Fruit fly (Drosophila melanogaster) whole organism, embryonic: ENCODE results near the gene CG15891.
A peak's percentile ranks its signal among the peaks of the same experiment; 100 is the strongest.

Experiments
- CG10147 ChIP-seq: fragments of 200-800 bp; sonication (Bioruptor generic); optimal IDR thresholded peaks from 2 replicates; lab custom pipeline; 2019; ENCODE audit warnings: missing biosample characterization, mild to moderate bottlenecking, missing genetic modification characterization, moderate library complexity
- CG10543 ChIP-seq: fragments of 200-800 bp; sonication (Bioruptor generic); optimal IDR thresholded peaks from 3 replicates; lab custom pipeline; 2017; ENCODE audit warnings: missing biosample characterization, mild to moderate bottlenecking, missing genetic modification characterization, moderate library complexity
- CG11093 ChIP-seq: fragments of 200-800 bp; sonication (Bioruptor generic); IDR thresholded peaks from 3 replicates; pipeline ENCODE4 v1.3.6; 2022; ENCODE audit warnings: missing biosample characterization, missing genetic modification characterization
- CG12942 ChIP-seq: fragments of 200-800 bp; sonication (Bioruptor generic); optimal IDR thresholded peaks from 3 replicates; lab custom pipeline; 2016; ENCODE audit warnings: missing biosample characterization, missing genetic modification characterization
- CG14441 ChIP-seq: fragments of 200-800 bp; sonication (Bioruptor generic); IDR thresholded peaks from 2 replicates; pipeline ENCODE4 v1.3.6; 2022; ENCODE audit warnings: missing biosample characterization, missing genetic modification characterization
- CG15011 ChIP-seq: fragments of 200-800 bp; sonication (Bioruptor generic); optimal IDR thresholded peaks from 3 replicates; lab custom pipeline; 2018; ENCODE audit warnings: missing biosample characterization, mild to moderate bottlenecking, missing genetic modification characterization
- CG1529 ChIP-seq: fragments of 200-800 bp; sonication (Bioruptor generic); optimal IDR thresholded peaks from 3 replicates; lab custom pipeline; 2018; ENCODE audit warnings: missing biosample characterization, missing genetic modification characterization
- CG15514 ChIP-seq: fragments of 200-800 bp; sonication (Bioruptor generic); optimal IDR thresholded peaks from 3 replicates; lab custom pipeline; 2017; ENCODE audit warnings: missing biosample characterization, missing genetic modification characterization, mild to moderate bottlenecking, moderate library complexity, missing genetic modification reagents
- CG17385 ChIP-seq: fragments of 200-800 bp; sonication (Bioruptor generic); optimal IDR thresholded peaks from 3 replicates; lab custom pipeline; 2018; ENCODE audit warnings: missing biosample characterization, mild to moderate bottlenecking, missing genetic modification characterization
- CG17568 ChIP-seq: fragments of 200-800 bp; sonication (Bioruptor generic); optimal IDR thresholded peaks from 2 replicates; lab custom pipeline; 2018; ENCODE audit warnings: missing biosample characterization, mild to moderate bottlenecking, missing genetic modification characterization, moderate library complexity
- CG18476 ChIP-seq: fragments of 200-800 bp; sonication (Bioruptor generic); optimal IDR thresholded peaks from 2 replicates; lab custom pipeline; 2016; ENCODE audit warnings: missing biosample characterization, mild to moderate bottlenecking, missing genetic modification characterization
- CG31224 ChIP-seq: fragments of 200-800 bp; sonication (Bioruptor generic); IDR thresholded peaks from 2 replicates; pipeline ENCODE4 v1.3.6; 2022; ENCODE audit warnings: missing biosample characterization, missing genetic modification characterization
- CG42726 ChIP-seq: fragments of 200-800 bp; sonication (Bioruptor generic); IDR thresholded peaks from 2 replicates; pipeline ENCODE4 v1.3.6; 2022; ENCODE audit warnings: missing biosample characterization, missing genetic modification characterization; ENCODE audit not compliant: partially characterized antibody
- CG4282 ChIP-seq: fragments of 200-800 bp; sonication (Bioruptor generic); optimal IDR thresholded peaks from 2 replicates; lab custom pipeline; 2016; ENCODE audit warnings: missing biosample characterization, missing genetic modification characterization
- CG4707 ChIP-seq: fragments of 200-800 bp; sonication (Bioruptor generic); optimal IDR thresholded peaks from 2 replicates; lab custom pipeline; 2018; ENCODE audit warnings: missing biosample characterization, mild to moderate bottlenecking, missing genetic modification characterization, moderate library complexity
- CG4820 ChIP-seq: fragments of 200-800 bp; sonication (Bioruptor generic); optimal IDR thresholded peaks from 3 replicates; lab custom pipeline; 2016; ENCODE audit warnings: missing biosample characterization, missing genetic modification characterization
- CG5953 ChIP-seq: fragments of 200-800 bp; sonication (Bioruptor generic); IDR thresholded peaks from 2 replicates; pipeline ENCODE4 v1.3.6; 2022; ENCODE audit warnings: missing biosample characterization, missing genetic modification characterization
- CG8089 ChIP-seq: fragments of 200-800 bp; sonication (Bioruptor generic); optimal IDR thresholded peaks from 3 replicates; lab custom pipeline; 2016; ENCODE audit warnings: missing biosample characterization, missing genetic modification characterization
- CG8765 ChIP-seq: fragments of 200-800 bp; sonication (Bioruptor generic); IDR thresholded peaks from 2 replicates; pipeline ENCODE4 v1.3.6; 2022; ENCODE audit warnings: missing biosample characterization, missing genetic modification characterization
- CG9727 ChIP-seq: fragments of 200-800 bp; sonication (Bioruptor generic); optimal IDR thresholded peaks from 3 replicates; lab custom pipeline; 2017; ENCODE audit warnings: missing biosample characterization, mild to moderate bottlenecking, missing genetic modification characterization
- Dek ChIP-seq: fragments of 200-800 bp; sonication (Bioruptor generic); optimal IDR thresholded peaks from 3 replicates; lab custom pipeline; 2019; ENCODE audit warnings: missing biosample characterization, mild to moderate bottlenecking, missing genetic modification characterization, moderate library complexity
- Eip74EF ChIP-seq, 2 experiments: fragments of 200-800 bp in 1 of 2; fragments of >200 bp in 1 of 2; sonication (Bioruptor generic) in 1 of 2; optimal IDR thresholded peaks; 2 replicates each; lab custom pipeline; 2017 to 2019; ENCODE audit warnings: missing biosample characterization in 2 of 2, missing genetic modification characterization in 2 of 2, mild to moderate bottlenecking in 1 of 2, moderate library complexity in 1 of 2
- Ets65A ChIP-seq: fragments of 200-800 bp; sonication (Bioruptor generic); peaks from one replicate; lab custom pipeline; 2016; ENCODE audit warnings: missing biosample characterization, missing genetic modification characterization
- Gug ChIP-seq: fragments of 200-800 bp; sonication (Bioruptor generic); IDR thresholded peaks from 4 replicates; pipeline ENCODE4 v1.3.6; 2022; ENCODE audit warnings: missing biosample characterization, missing genetic modification characterization
- Hr39 ChIP-seq: fragments of >200 bp; optimal IDR thresholded peaks from 2 replicates; lab custom pipeline; 2017
- Nf-YA ChIP-seq: fragments of 200-800 bp; sonication (Bioruptor generic); IDR thresholded peaks from 2 replicates; pipeline ENCODE4 v1.3.6; 2022; ENCODE audit warnings: missing biosample characterization, missing genetic modification characterization
- Scr ChIP-seq: fragments of 200-800 bp; sonication (Bioruptor generic); IDR thresholded peaks from 2 replicates; pipeline ENCODE4 v1.3.6; 2022; ENCODE audit warnings: missing biosample characterization, missing genetic modification characterization; ENCODE audit not compliant: partially characterized antibody
- Side ChIP-seq: fragments of 200-800 bp; sonication (Bioruptor generic); optimal IDR thresholded peaks from 2 replicates; lab custom pipeline; 2016; ENCODE audit warnings: missing biosample characterization, missing genetic modification characterization
- Stat92E ChIP-seq, 3 experiments: fragments of >200 bp in 2 of 3; fragments of 200-800 bp in 1 of 3; sonication (Bioruptor generic) in 1 of 3; optimal IDR thresholded peaks; 2 replicates each; lab custom pipeline; 2017 to 2019; ENCODE audit warnings: missing biosample characterization in 3 of 3, missing genetic modification characterization in 3 of 3, mild to moderate bottlenecking in 1 of 3, moderate library complexity in 1 of 3
- Taf1 ChIP-seq: fragments of 200-800 bp; sonication (Bioruptor generic); IDR thresholded peaks from 2 replicates; pipeline ENCODE4 v1.3.6; 2022; ENCODE audit warnings: missing biosample characterization, missing genetic modification characterization
- Vsx1 ChIP-seq: fragments of 200-800 bp; sonication (Bioruptor generic); optimal IDR thresholded peaks from 2 replicates; lab custom pipeline; 2017; ENCODE audit warnings: missing biosample characterization, mild to moderate bottlenecking, missing genetic modification characterization, missing genetic modification reagents
- dan ChIP-seq: fragments of 200-800 bp; sonication (Bioruptor generic); IDR thresholded peaks from 2 replicates; pipeline ENCODE4 v1.3.6; 2022; ENCODE audit warnings: missing biosample characterization, missing genetic modification characterization
- emc ChIP-seq: fragments of 200-800 bp; sonication (Bioruptor generic); optimal IDR thresholded peaks from 2 replicates; lab custom pipeline; 2016; ENCODE audit warnings: missing biosample characterization, missing genetic modification characterization
- ems ChIP-seq: fragments of 200-800 bp; sonication (Bioruptor generic); optimal IDR thresholded peaks from 3 replicates; lab custom pipeline; 2016; ENCODE audit warnings: missing biosample characterization, missing genetic modification characterization
- gt ChIP-seq: fragments of 200-800 bp; sonication (Bioruptor generic); IDR thresholded peaks from 2 replicates; pipeline ENCODE4 v1.3.6; 2022; ENCODE audit warnings: missing biosample characterization, missing genetic modification characterization
- her ChIP-seq: fragments of 200-800 bp; sonication (Bioruptor generic); optimal IDR thresholded peaks from 2 replicates; lab custom pipeline; 2016; ENCODE audit warnings: missing biosample characterization, missing genetic modification characterization
- ind ChIP-seq: fragments of 200-800 bp; sonication (Bioruptor generic); optimal IDR thresholded peaks from 3 replicates; lab custom pipeline; 2016; ENCODE audit warnings: missing biosample characterization, missing genetic modification characterization
- lbe ChIP-seq: fragments of 200-800 bp; sonication (Bioruptor generic); optimal IDR thresholded peaks from 2 replicates; lab custom pipeline; 2016; ENCODE audit warnings: missing biosample characterization, mild to moderate bottlenecking, missing genetic modification characterization
- mam ChIP-seq: fragments of 200-800 bp; sonication (Bioruptor generic); optimal IDR thresholded peaks from 3 replicates; lab custom pipeline; 2016; ENCODE audit warnings: missing biosample characterization, missing genetic modification characterization
- peb ChIP-seq: fragments of 200-800 bp; sonication (Bioruptor generic); IDR thresholded peaks from 2 replicates; pipeline ENCODE4 v1.3.6; 2022; ENCODE audit warnings: missing biosample characterization, missing genetic modification characterization
- pho ChIP-seq: fragments of 200-800 bp; sonication (Bioruptor generic); optimal IDR thresholded peaks from 2 replicates; lab custom pipeline; 2016; ENCODE audit warnings: missing biosample characterization, missing genetic modification characterization
- pros ChIP-seq: fragments of 200-800 bp; sonication (Bioruptor generic); optimal IDR thresholded peaks from 3 replicates; lab custom pipeline; 2019; ENCODE audit warnings: missing biosample characterization, mild to moderate bottlenecking, missing genetic modification characterization, moderate library complexity
- ranshi ChIP-seq: fragments of 200-800 bp; sonication (Bioruptor generic); IDR thresholded peaks from 2 replicates; pipeline ENCODE4 v1.3.6; 2022; ENCODE audit warnings: missing biosample characterization, missing genetic modification characterization
- scrt ChIP-seq: fragments of 200-800 bp; sonication (Bioruptor generic); optimal IDR thresholded peaks from 2 replicates; lab custom pipeline; 2018; ENCODE audit warnings: missing biosample characterization, mild to moderate bottlenecking, missing genetic modification characterization, moderate library complexity
- sens-2 ChIP-seq: fragments of 200-800 bp; sonication (Bioruptor generic); IDR thresholded peaks from 2 replicates; pipeline ENCODE4 v1.3.6; 2022; ENCODE audit warnings: missing biosample characterization, missing genetic modification characterization
- stc ChIP-seq: fragments of 200-800 bp; sonication (Bioruptor generic); IDR thresholded peaks from 2 replicates; pipeline ENCODE4 v1.3.6; 2022; ENCODE audit warnings: missing biosample characterization, missing genetic modification characterization
- tup ChIP-seq: fragments of 200-800 bp; sonication (Bioruptor generic); optimal IDR thresholded peaks from 2 replicates; lab custom pipeline; 2016; ENCODE audit warnings: missing biosample characterization, mild to moderate bottlenecking, missing genetic modification characterization, moderate library complexity
- yki ChIP-seq: fragments of >200 bp; optimal IDR thresholded peaks from 3 replicates; lab custom pipeline; 2018
- zen2 ChIP-seq: fragments of 200-800 bp; sonication (Bioruptor generic); IDR thresholded peaks from 3 replicates; pipeline ENCODE4 v1.3.6; 2022; ENCODE audit warnings: missing biosample characterization, missing genetic modification characterization; ENCODE audit not compliant: partially characterized antibody
- zfh1 ChIP-seq: fragments of 200-800 bp; sonication (Bioruptor generic); IDR thresholded peaks from 3 replicates; pipeline ENCODE4 v1.3.6; 2022; ENCODE audit warnings: missing biosample characterization, missing genetic modification characterization

Gene CG15891

DNA sequence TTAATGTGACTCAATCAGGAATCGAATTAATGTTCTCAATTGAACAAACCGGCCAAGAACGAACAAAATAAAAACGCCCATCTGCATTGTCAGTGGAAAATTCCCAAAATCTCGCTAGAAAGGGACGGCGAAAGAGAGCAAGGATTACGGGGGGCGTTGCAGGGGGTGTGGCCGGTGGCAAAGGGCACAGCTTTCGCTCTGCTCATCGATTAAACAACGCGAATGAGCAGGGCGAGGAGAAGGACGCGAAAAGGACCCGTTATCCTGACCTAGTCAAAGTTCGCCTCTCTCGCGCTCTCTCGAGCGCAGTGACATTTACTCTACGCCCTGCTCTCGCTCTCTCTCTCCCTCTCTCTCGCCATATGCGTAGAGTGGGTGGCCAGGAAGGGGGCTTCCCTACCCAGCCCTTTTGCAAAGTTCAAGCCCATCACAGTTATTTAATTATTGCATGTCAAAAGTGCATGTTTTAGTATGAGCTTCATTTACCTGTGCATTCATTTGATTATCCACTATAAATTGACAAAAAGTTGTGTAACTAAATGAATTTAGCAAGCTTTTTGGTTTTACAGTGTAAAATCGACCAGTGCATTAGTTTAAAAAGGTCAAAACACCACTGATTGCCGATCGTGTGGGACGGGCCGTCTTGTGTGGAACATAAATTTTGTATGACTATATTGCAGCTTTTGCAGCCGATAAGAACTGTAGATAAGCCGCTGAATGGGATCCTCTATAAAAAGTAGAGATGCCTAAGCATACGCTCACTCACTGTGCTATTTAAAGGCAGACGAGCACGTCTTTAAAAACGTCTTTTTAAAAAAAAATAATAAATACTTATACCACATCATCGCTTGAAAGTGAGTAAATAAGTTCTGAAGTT, 43.8 kb upstream of the CG15891 start (continued):
- TF ChIP-seq CG31224 (GFP tag; lab: Robert Waterston, UW) (no peak), ems (GFP tag; lab: Kevin White, UChicago) (no peak), pho (GFP tag; lab: Kevin White, UChicago) (peak; percentile 25), Side (GFP tag; lab: Kevin White, UChicago) (no peak), Stat92E (GFP tag; optimal IDR thresholded peaks at IDR 0.05; lab: Kevin White, UChicago) (no peak), zen2 (GFP tag; lab: Robert Waterston, UW) (no peak), Taf1 (no peak), gt (no peak), CG4707 (GFP tag; lab: Kevin White, UChicago) (no peak), mam (GFP tag; lab: Kevin White, UChicago) (peak; percentile 29), zfh1 (GFP tag; lab: Robert Waterston, UW) (0 out of 3 replicates have a peak, but pooled peaks have one; percentile 30), Gug (GFP tag; lab: Robert Waterston, UW) (peak; percentile 56; the same call in 2 of the 4 replicates), CG1529 (GFP tag; lab: Kevin White, UChicago) (no peak), CG11093 (no peak), scrt (GFP tag; lab: Kevin White, UChicago) (no peak), ranshi (GFP tag; lab: Robert Waterston, UW) (no peak), CG10147 (GFP tag; lab: Kevin White, UChicago) (no peak), CG17568 (no peak), yki (lab: Kevin White, UChicago) (no peak), CG4282 (GFP tag; lab: Kevin White, UChicago) (no peak), Ets65A (GFP tag; lab: Kevin White, UChicago) (no peak), CG5953 (GFP tag; lab: Robert Waterston, UW) (no peak), ind (GFP tag; lab: Kevin White, UChicago) (peak; percentile 24), CG18476 (GFP tag; lab: Kevin White, UChicago) (no peak), CG17385 (GFP tag; lab: Kevin White, UChicago) (no peak), lbe (GFP tag; lab: Kevin White, UChicago) (no peak), CG15514 (no peak), CG8089 (no peak), CG9727 (no peak), sens-2 (GFP tag; lab: Robert Waterston, UW) (no peak), peb (no peak), her (GFP tag; lab: Kevin White, UChicago) (no peak), CG42726 (no peak), CG4820 (GFP tag; lab: Kevin White, UChicago) (no peak), CG10543 (GFP tag; lab: Kevin White, UChicago) (no peak), Dek (tag; lab: Kevin White, UChicago) (no peak), Vsx1 (GFP tag; lab: Kevin White, UChicago) (no peak), Eip74EF (GFP tag; optimal IDR thresholded peaks at IDR 0.05; lab: Kevin White, UChicago) (no peak), tup (GFP tag; lab: Kevin White, UChicago) (no peak), Hr39 (lab: Kevin White, UChicago) (no peak), pros (no peak), CG8765 (GFP tag; lab: Robert Waterston, UW) (no peak), emc (GFP tag; lab: Kevin White, UChicago) (no peak), CG15011 (GFP tag; lab: Kevin White, UChicago) (no peak), stc (no peak), Scr (GFP tag; lab: Robert Waterston, UW) (no peak), Nf-YA (GFP tag; lab: Robert Waterston, UW) (no peak), CG14441 (GFP tag; lab: Robert Waterston, UW) (no peak), CG12942 (GFP tag; lab: Kevin White, UChicago) (no peak), dan (GFP tag; lab: Robert Waterston, UW) (no peak)
